Worm (Caenorhabditis elegans): ENCODE results near the gene Y119D3B.21.
"Not testable (repeated sequence)": the region's sequence is repeated elsewhere in the genome, so short reads cannot be mapped to it uniquely, and the experiment has no call there.

Gene Y119D3B.21

DNA sequence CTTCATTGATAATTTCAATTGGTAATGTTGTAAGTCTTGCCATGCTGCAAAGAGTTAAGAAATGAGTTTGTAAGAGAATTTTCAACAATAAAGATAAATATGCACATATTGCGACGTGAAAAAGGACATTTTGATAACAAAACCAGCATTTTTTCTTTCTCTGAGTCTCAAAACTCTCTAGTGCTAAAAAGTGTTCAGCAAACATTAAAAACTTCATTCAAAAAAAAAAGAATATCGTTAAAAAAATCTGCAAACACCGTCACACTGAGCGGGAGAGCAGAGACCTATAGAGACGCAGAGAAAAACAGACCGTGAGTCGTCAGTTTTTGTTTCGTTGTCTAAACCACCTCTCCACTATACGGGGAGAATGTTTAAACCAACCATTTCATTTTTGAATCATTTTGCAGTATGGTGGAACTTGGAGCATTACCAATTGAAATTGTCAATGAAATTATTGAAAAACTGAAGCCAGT is 34.3 kb downstream of the Y119D3B.21 start, which contains the start of the genes fbxa-76 and fbxa-77 (continued):
- TF ChIP-seq T20F7.1 (GFP tag; optimal IDR thresholded peaks at IDR 0.05) (no peak), nhr-237 (tag; optimal IDR thresholded peaks at IDR 0.05) (no peak), jun-1 (tag; optimal IDR thresholded peaks at IDR 0.05) (no peak), mep-1 (tag; optimal IDR thresholded peaks at IDR 0.05) (peak; percentile 33), ceh-62 (tag; optimal IDR thresholded peaks at IDR 0.05) (no peak), daf-16 (GFP tag; optimal IDR thresholded peaks at IDR 0.05) (no peak), daf-16 (tag; optimal IDR thresholded peaks at IDR 0.05) (peak; percentile 53), dve-1 (tag; optimal IDR thresholded peaks at IDR 0.05; ENCODE audit: insufficient read depth) (peak; percentile 90), sdz-12 (GFP tag; optimal IDR thresholded peaks at IDR 0.05) (no peak), zip-2 (tag; optimal IDR thresholded peaks at IDR 0.05) (no peak), hlh-11 (tag; optimal IDR thresholded peaks at IDR 0.05) (peak; percentile 61), hlh-30 (tag; optimal IDR thresholded peaks at IDR 0.05; ENCODE audit: insufficient read depth) (peak; percentile 23), F10B5.3 (tag; optimal IDR thresholded peaks at IDR 0.05) (no peak), F49E8.2 (tag; optimal IDR thresholded peaks at IDR 0.05; ENCODE audit: borderline replicate concordance) (no peak), zfp-2 (tag; optimal IDR thresholded peaks at IDR 0.05) (no peak), unc-62 (GFP tag; optimal IDR thresholded peaks at IDR 0.05 in 1 of 2) (no peak), unc-62 (tag; optimal IDR thresholded peaks at IDR 0.05) (no peak), spr-1 (tag; optimal IDR thresholded peaks at IDR 0.05) (no peak), madf-5 (GFP tag; IDR thresholded peaks at IDR 0.05) (no peak), mes-2 (tag; optimal IDR thresholded peaks at IDR 0.05; ENCODE audit: poor library complexity, severe bottlenecking) (peak; percentile 70), F44E2.7 (GFP tag; IDR thresholded peaks at IDR 0.05) (no peak), pqm-1 (tag; optimal IDR thresholded peaks at IDR 0.05) (peak; percentile 40), nhr-6 (tag; optimal IDR thresholded peaks at IDR 0.05) (no peak), ceh-32 (tag; optimal IDR thresholded peaks at IDR 0.05; ENCODE audit: poor library complexity) (no peak), mxl-2 (GFP tag; conservative IDR thresholded peaks at IDR 0.05) (no peak), pha-4 (GFP tag; IDR thresholded peaks at IDR 0.05) (no peak), pha-4 (tag; optimal IDR thresholded peaks at IDR 0.05) (peak; percentile 70), lsy-2 (tag; optimal IDR thresholded peaks at IDR 0.05) (peak in 1 of 2 experiments; percentile 60), aly-2 (tag; optimal IDR thresholded peaks at IDR 0.05) (no peak), Y5F2A.4 (GFP tag; optimal IDR thresholded peaks at IDR 0.05) (no peak), skn-1 (tag; optimal IDR thresholded peaks at IDR 0.05) (no peak), mdl-1 (tag; optimal IDR thresholded peaks at IDR 0.05) (peak in 1 of 2 experiments; percentile 3), saeg-2 (GFP tag; IDR thresholded peaks at IDR 0.05) (no peak), lim-7 (GFP tag; IDR thresholded peaks at IDR 0.05) (no peak), tra-1 (GFP tag; IDR thresholded peaks at IDR 0.05) (0 out of 2 replicates have a peak, but pooled peaks have one; percentile 13), nhr-10 (tag; optimal IDR thresholded peaks at IDR 0.05) (no peak), ztf-7 (tag; optimal IDR thresholded peaks at IDR 0.05) (no peak), nhr-28 (tag; optimal IDR thresholded peaks at IDR 0.05) (peak; percentile 27), lin-29 (GFP tag; IDR thresholded peaks at IDR 0.05) (no peak), nhr-77 (tag; optimal IDR thresholded peaks at IDR 0.05) (peak; percentile 6), dpl-1 (GFP tag; optimal IDR thresholded peaks at IDR 0.05) (peak; percentile 46), zag-1 (tag; optimal IDR thresholded peaks at IDR 0.05) (no peak), hmg-1.1 (GFP tag; IDR thresholded peaks at IDR 0.05) (0 out of 2 replicates have a peak, but pooled peaks have one; percentile 26)

DNA sequence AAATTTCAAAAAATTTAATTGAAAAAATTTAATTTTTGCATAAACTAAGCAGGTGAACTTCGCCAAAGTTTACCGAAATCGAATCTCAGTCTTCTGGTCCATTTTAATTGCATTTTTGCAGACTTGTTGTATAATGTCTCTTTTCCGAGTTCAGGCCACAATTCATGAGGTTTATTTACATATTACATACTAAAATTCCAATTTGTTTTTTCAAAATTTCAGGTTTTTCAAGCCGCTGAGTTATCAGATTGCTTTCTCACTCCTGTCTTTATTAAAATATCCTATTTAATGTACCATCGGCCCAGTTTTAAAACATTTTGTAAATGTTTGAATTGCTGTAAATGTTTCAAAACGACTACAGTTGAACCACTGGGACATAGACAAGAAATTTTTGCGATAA is 41.7 kb downstream of the Y119D3B.21 start, which contains the start of gene fbxa-208:
TSS of gene fbxa-208 (plus strand) at position 301 of the 400 bp plus-strand sequence.
- not testable (repeated sequence) for TF ChIP-seq snpc-1.2 (GFP tag; IDR thresholded peaks at IDR 0.05); Y5F2A.4 (GFP tag; optimal IDR thresholded peaks at IDR 0.05); mdl-1 (tag; optimal IDR thresholded peaks at IDR 0.05)

Measured in whole organism, L4 larva.